Fruit fly (Drosophila melanogaster): ENCODE results near the gene CG6833.

Gene CG6833

dm6 chr3L:14028485-14029384 lies 22.3 kb upstream of the CG6833 start, which contains the start of gene Ptip (continued):
- TF ChIP-seq nerfin-1 (tag; optimal IDR thresholded peaks at IDR 0.05) (peak; percentile 33), wor (GFP tag; IDR thresholded peaks at IDR 0.05) (no peak), CG6765 (GFP tag; optimal IDR thresholded peaks at IDR 0.05) (peak; percentile 22), CG13123 (GFP tag; optimal IDR thresholded peaks at IDR 0.05) (no peak), bigmax (GFP tag; optimal IDR thresholded peaks at IDR 0.05) (peak; percentile 50), NK7.1 (GFP tag; optimal IDR thresholded peaks at IDR 0.05) (peak; percentile 1), CG2120 (GFP tag; optimal IDR thresholded peaks at IDR 0.05) (peak; percentile 39), klu (GFP tag; IDR thresholded peaks at IDR 0.05) (no peak), E2f2 (GFP tag; IDR thresholded peaks at IDR 0.05) (peak; percentile 70), Mes4 (GFP tag; optimal IDR thresholded peaks at IDR 0.05) (no peak), CG34422 (GFP tag; IDR thresholded peaks at IDR 0.05) (peak; percentile 99), CG18599 (GFP tag; optimal IDR thresholded peaks at IDR 0.05) (no peak), Sry-β (GFP tag; optimal IDR thresholded peaks at IDR 0.05) (no peak), CG14667 (GFP tag; IDR thresholded peaks at IDR 0.05) (no peak), az2 (GFP tag; optimal IDR thresholded peaks at IDR 0.05) (no peak), CG13287 (GFP tag; IDR thresholded peaks at IDR 0.05; ENCODE audit: partially characterized antibody) (peak; percentile 95), Eip74EF (GFP tag; optimal IDR thresholded peaks at IDR 0.05) (no peak), CG6854 (GFP tag; optimal IDR thresholded peaks at IDR 0.05) (no peak), CG11093 (GFP tag; IDR thresholded peaks at IDR 0.05) (no peak), CG3163 (GFP tag; optimal IDR thresholded peaks at IDR 0.05) (no peak), CG18476 (GFP tag; optimal IDR thresholded peaks at IDR 0.05) (no peak), hth (optimal IDR thresholded peaks at IDR 0.05) (no peak), CG5245 (GFP tag; optimal IDR thresholded peaks at IDR 0.05) (no peak), dimm (GFP tag; IDR thresholded peaks at IDR 0.05) (no peak), CG13624 (GFP tag; optimal IDR thresholded peaks at IDR 0.05) (peak; percentile 40), HHEX (GFP tag; optimal IDR thresholded peaks at IDR 0.05) (peak; percentile 48), Adf1 (GFP tag; IDR thresholded peaks at IDR 0.05) (peak; percentile 12), grau (tag; optimal IDR thresholded peaks at IDR 0.05) (peak; percentile 26), ash1 (GFP tag; optimal IDR thresholded peaks at IDR 0.05) (no peak), CG1233 (GFP tag; optimal IDR thresholded peaks at IDR 0.05) (no peak), sna (GFP tag; IDR thresholded peaks at IDR 0.05; ENCODE audit: partially characterized antibody) (peak; percentile 90), pros (GFP tag; optimal IDR thresholded peaks at IDR 0.05) (no peak), unpg (GFP tag; optimal IDR thresholded peaks at IDR 0.05) (no peak), HLHmδ (GFP tag; optimal IDR thresholded peaks at IDR 0.05) (peak; percentile 97), CG8388 (GFP tag; optimal IDR thresholded peaks at IDR 0.05) (no peak), bsh (GFP tag; optimal IDR thresholded peaks at IDR 0.05) (peak in 1 of 2 experiments; percentile 38), CG4404 (GFP tag; IDR thresholded peaks at IDR 0.05) (no peak), CkIIα-i1 (GFP tag; IDR thresholded peaks at IDR 0.05) (no peak), HLH3B (GFP tag; IDR thresholded peaks at IDR 0.05) (peak; percentile 39; the same call in 1 of the 2 replicates), CG18764 (GFP tag; optimal IDR thresholded peaks at IDR 0.05) (no peak), CG12155 (GFP tag; optimal IDR thresholded peaks at IDR 0.05) (no peak), CG8089 (GFP tag; optimal IDR thresholded peaks at IDR 0.05) (no peak), kni (GFP tag; optimal IDR thresholded peaks at IDR 0.05) (no peak), her (GFP tag; optimal IDR thresholded peaks at IDR 0.05) (no peak), onecut (GFP tag; IDR thresholded peaks at IDR 0.05) (peak; percentile 77), repo (GFP tag; optimal IDR thresholded peaks at IDR 0.05) (no peak), sr (GFP tag; IDR thresholded peaks at IDR 0.05) (peak; percentile 62; the same call in 2 of the 3 replicates), CG12236 (GFP tag; optimal IDR thresholded peaks at IDR 0.05) (no peak), Dref (GFP tag; IDR thresholded peaks at IDR 0.05) (peak; percentile 94)

All from whole organism, embryonic.